ENCODE assay signal across 8 worm cellular contexts in the genomic region with DNA sequence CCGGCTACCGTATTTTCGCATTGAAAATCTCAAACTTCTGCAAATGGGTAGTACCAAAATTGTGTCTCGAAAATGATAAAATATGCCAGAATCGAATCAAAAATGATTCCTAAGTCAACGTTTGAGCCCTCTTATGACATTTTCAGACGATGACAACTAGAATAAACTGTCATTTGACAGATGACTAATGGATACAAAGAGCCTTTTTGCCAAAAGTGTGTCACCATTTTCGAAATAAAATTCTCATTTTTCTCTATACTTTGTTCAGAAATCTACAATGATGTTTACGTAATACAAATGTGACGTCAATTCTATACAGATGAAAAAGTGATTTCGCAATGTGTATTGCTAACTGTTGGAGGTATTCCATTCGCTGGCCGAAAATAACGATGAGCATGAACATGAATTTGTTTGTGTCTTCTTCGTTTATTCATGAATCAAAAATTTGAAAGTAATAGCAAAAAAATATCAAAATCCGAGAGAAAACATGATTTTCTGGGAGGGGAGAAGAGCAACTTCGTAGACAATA.
TF ChIP-seq lines count a peak whose summit lies in the region.

No protein-coding gene starts in this region.

TF ChIP-seq in whole organism, L1 larva, 84 proteins besides CTCF, POLR2A, EP300 and RAD21 (continues in another document):
- TF ChIP-seq jun-1 (tag; optimal IDR thresholded peaks at IDR 0.05; lab: Kevin White, UChicago) (no peak), vab-15 (tag; optimal IDR thresholded peaks at IDR 0.05; lab: Kevin White, UChicago) (no peak), nhr-77 (tag; optimal IDR thresholded peaks at IDR 0.05; lab: Kevin White, UChicago) (no peak), mep-1 (tag; optimal IDR thresholded peaks at IDR 0.05; lab: Kevin White, UChicago) (peak; percentile 63), snpc-4 (tag; optimal IDR thresholded peaks at IDR 0.05; lab: Kevin White, UChicago) (peak; percentile 4), nhr-20 (tag; optimal IDR thresholded peaks at IDR 0.05; lab: Kevin White, UChicago) (peak; percentile 56), rnt-1 (tag; optimal IDR thresholded peaks at IDR 0.05; lab: Kevin White, UChicago) (no peak), mef-2 (tag; optimal IDR thresholded peaks at IDR 0.05; lab: Kevin White, UChicago) (no peak), ztf-11 (tag; optimal IDR thresholded peaks at IDR 0.05; lab: Kevin White, UChicago) (no peak), snu-23 (GFP tag; optimal IDR thresholded peaks at IDR 0.05; lab: Kevin White, UChicago) (peak; percentile 70), sox-4 (tag; optimal IDR thresholded peaks at IDR 0.05; lab: Kevin White, UChicago) (no peak)

TF ChIP-seq in whole organism, L2 larva, 48 proteins besides CTCF, POLR2A, EP300 and RAD21 (continues in another document):
- TF ChIP-seq gmeb-1 (tag; optimal IDR thresholded peaks at IDR 0.05; lab: Kevin White, UChicago) (peak; percentile 55), zag-1 (tag; optimal IDR thresholded peaks at IDR 0.05; lab: Kevin White, UChicago) (no peak), ceh-82 (tag; optimal IDR thresholded peaks at IDR 0.05; lab: Kevin White, UChicago) (no peak), nhr-21 (tag; optimal IDR thresholded peaks at IDR 0.05; lab: Kevin White, UChicago) (peak; percentile 90), ztf-4 (tag; optimal IDR thresholded peaks at IDR 0.05; lab: Kevin White, UChicago) (peak; percentile 95), alr-1 (tag; optimal IDR thresholded peaks at IDR 0.05; lab: Kevin White, UChicago) (no peak), nhr-6 (tag; optimal IDR thresholded peaks at IDR 0.05; lab: Kevin White, UChicago) (peak; percentile 86), elt-3 (tag; optimal IDR thresholded peaks at IDR 0.05; lab: Kevin White, UChicago) (no peak), blmp-1 (tag; optimal IDR thresholded peaks at IDR 0.05; lab: Kevin White, UChicago; ENCODE audit: insufficient read depth) (peak; percentile 20), lin-11 (tag; optimal IDR thresholded peaks at IDR 0.05; lab: Kevin White, UChicago) (no peak), Y55F3AM.14 (GFP tag; optimal IDR thresholded peaks at IDR 0.05; lab: Kevin White, UChicago) (peak; percentile 20)

TF ChIP-seq in whole organism, L3 larva, 47 proteins besides CTCF, POLR2A, EP300 and RAD21 (continues in another document):
- peak; percentile 45 for TF ChIP-seq elt-1 (tag; optimal IDR thresholded peaks at IDR 0.05; lab: Kevin White, UChicago)
- peak; percentile 12 for TF ChIP-seq fos-1 (tag; optimal IDR thresholded peaks at IDR 0.05; lab: Kevin White, UChicago)
- peak; percentile 79 for TF ChIP-seq skn-1 (tag; optimal IDR thresholded peaks at IDR 0.05; lab: Kevin White, UChicago)
- peak; percentile 66 for TF ChIP-seq nfya-1 (tag; optimal IDR thresholded peaks at IDR 0.05; lab: Kevin White, UChicago; ENCODE audit: insufficient read depth)
- TF ChIP-seq nhr-43 (tag; optimal IDR thresholded peaks at IDR 0.05; lab: Kevin White, UChicago; ENCODE audit: poor library complexity, severe bottlenecking): peak; percentile 89
- TF ChIP-seq ceh-16 (tag; optimal IDR thresholded peaks at IDR 0.05; lab: Kevin White, UChicago): no peak
- no peak for TF ChIP-seq unc-62 (GFP tag; optimal IDR thresholded peaks at IDR 0.05; lab: Kevin White, UChicago)
- peak; percentile 74 for TF ChIP-seq jun-1 (tag; optimal IDR thresholded peaks at IDR 0.05; lab: Kevin White, UChicago)
- TF ChIP-seq fkh-2 (tag; optimal IDR thresholded peaks at IDR 0.05; lab: Kevin White, UChicago): no peak
- TF ChIP-seq lin-39 (tag; optimal IDR thresholded peaks at IDR 0.05; lab: Kevin White, UChicago): peak; percentile 1

TF ChIP-seq in whole organism, L4 larva, 104 proteins besides CTCF, POLR2A, EP300 and RAD21 (continues in another document):
- TF ChIP-seq madf-5 (GFP tag; IDR thresholded peaks at IDR 0.05; lab: Robert Waterston, UW) (peak in 1 of 2 experiments; percentile 65; a peak in 1 of 4 replicates), F49E8.2 (tag; optimal IDR thresholded peaks at IDR 0.05; lab: Kevin White, UChicago; ENCODE audit: borderline replicate concordance) (no peak), F44E2.7 (GFP tag; IDR thresholded peaks at IDR 0.05; lab: Robert Waterston, UW) (no peak), T20F7.1 (GFP tag; optimal IDR thresholded peaks at IDR 0.05; lab: Kevin White, UChicago) (peak; percentile 80), F10B5.3 (tag; optimal IDR thresholded peaks at IDR 0.05; lab: Kevin White, UChicago) (peak; percentile 30), hlh-30 (tag; optimal IDR thresholded peaks at IDR 0.05; lab: Kevin White, UChicago; ENCODE audit: insufficient read depth) (peak; percentile 61), lin-29 (GFP tag; IDR thresholded peaks at IDR 0.05; lab: Robert Waterston, UW) (peak; percentile 55; the same call in 1 of the 2 replicates), jun-1 (tag; optimal IDR thresholded peaks at IDR 0.05; lab: Kevin White, UChicago) (no peak), ztf-11 (tag; optimal IDR thresholded peaks at IDR 0.05; lab: Kevin White, UChicago) (no peak), ceh-62 (tag; optimal IDR thresholded peaks at IDR 0.05; lab: Kevin White, UChicago) (no peak)

TF ChIP-seq in whole organism, early embryonic, 17 proteins besides CTCF, POLR2A, EP300 and RAD21:
- TF ChIP-seq ceh-36 (tag; optimal IDR thresholded peaks at IDR 0.05; lab: Kevin White, UChicago) (peak; percentile 19), hmbx-1 (tag; optimal IDR thresholded peaks at IDR 0.05; lab: Kevin White, UChicago) (peak; percentile 18), sea-1 (GFP tag; conservative IDR thresholded peaks at IDR 0.05; lab: Robert Waterston, UW) (no peak)

TF ChIP-seq in whole organism, late embryonic, 69 proteins besides CTCF, POLR2A, EP300 and RAD21:
- no peak for TF ChIP-seq ceh-19 (GFP tag; optimal IDR thresholded peaks at IDR 0.05; lab: Kevin White, UChicago)
- no peak for TF ChIP-seq ceh-34 (tag; optimal IDR thresholded peaks at IDR 0.05; lab: Kevin White, UChicago)
- no peak for TF ChIP-seq che-1 (tag; optimal IDR thresholded peaks at IDR 0.05; lab: Kevin White, UChicago)
- TF ChIP-seq ceh-2 (tag; optimal IDR thresholded peaks at IDR 0.05; lab: Kevin White, UChicago): no peak
- TF ChIP-seq nfya-1 (tag; optimal IDR thresholded peaks at IDR 0.05; lab: Kevin White, UChicago): no peak
- peak; percentile 77 for TF ChIP-seq ama-1 (optimal IDR thresholded peaks at IDR 0.05; lab: Kevin White, UChicago)
- no peak for TF ChIP-seq T23F11.4 (GFP tag; optimal IDR thresholded peaks at IDR 0.05; lab: Kevin White, UChicago)
TF ChIP-seq in whole organism, late embryonic: peak in this region for 1.

TF ChIP-seq in whole organism, mixed stage, embryonic, 35 proteins besides CTCF, POLR2A, EP300 and RAD21:
- TF ChIP-seq cnd-1 (tag; optimal IDR thresholded peaks at IDR 0.05; lab: Kevin White, UChicago) (peak; percentile 5), tbx-8 (GFP tag; optimal IDR thresholded peaks at IDR 0.05; lab: Kevin White, UChicago) (peak; percentile 14), ztf-11 (tag; optimal IDR thresholded peaks at IDR 0.05; lab: Kevin White, UChicago) (no peak), ceh-83 (GFP tag; optimal IDR thresholded peaks at IDR 0.05; lab: Kevin White, UChicago) (peak; percentile 67)

TF ChIP-seq in whole organism, young adult, 124 proteins besides CTCF, POLR2A, EP300 and RAD21 (continues in another document):
- TF ChIP-seq lin-26 (GFP tag; IDR thresholded peaks at IDR 0.05; lab: Robert Waterston, UW) (peak; percentile 62; the same call in 1 of the 2 replicates), zfh-2 (GFP tag; conservative IDR thresholded peaks at IDR 0.05; lab: Robert Waterston, UW) (no peak), K11D2.4 (GFP tag; IDR thresholded peaks at IDR 0.05; lab: Robert Waterston, UW) (peak; percentile 93), lag-1 (GFP tag; IDR thresholded peaks at IDR 0.05; lab: Robert Waterston, UW) (0 out of 2 replicates have a peak, but pooled peaks have one; percentile 44), sea-2 (GFP tag; IDR thresholded peaks at IDR 0.05; lab: Robert Waterston, UW) (no peak), repo-1 (tag; optimal IDR thresholded peaks at IDR 0.05; lab: Kevin White, UChicago) (peak; percentile 97), dpff-1 (tag; optimal IDR thresholded peaks at IDR 0.05; lab: Kevin White, UChicago) (peak; percentile 48), hrde-1 (tag; optimal IDR thresholded peaks at IDR 0.05; lab: Kevin White, UChicago; ENCODE audit: borderline replicate concordance) (peak; percentile 50), F39B2.1 (GFP tag; IDR thresholded peaks at IDR 0.05; lab: Robert Waterston, UW) (no peak), hlh-12 (tag; optimal IDR thresholded peaks at IDR 0.05; lab: Kevin White, UChicago) (no peak), hmg-1.2 (GFP tag; IDR thresholded peaks at IDR 0.05; lab: Robert Waterston, UW) (peak; percentile 42), mes-4 (tag; optimal IDR thresholded peaks at IDR 0.05; lab: Kevin White, UChicago) (no peak), nhr-90 (tag; optimal IDR thresholded peaks at IDR 0.05; lab: Kevin White, UChicago) (peak; percentile 13), C17E4.6 (GFP tag; IDR thresholded peaks at IDR 0.05; lab: Robert Waterston, UW) (no peak), F52B5.7 (tag; optimal IDR thresholded peaks at IDR 0.05; lab: Kevin White, UChicago) (peak; percentile 85), ceh-100 (GFP tag; IDR thresholded peaks at IDR 0.05; lab: Robert Waterston, UW) (peak; percentile 30), Y56A3A.18 (GFP tag; IDR thresholded peaks at IDR 0.05; lab: Robert Waterston, UW) (peak; percentile 83; the same call in 1 of the 2 replicates), unc-62 (GFP tag; optimal IDR thresholded peaks at IDR 0.05; lab: Kevin White, UChicago) (peak; percentile 55), F37B4.10 (GFP tag; IDR thresholded peaks at IDR 0.05; lab: Robert Waterston, UW) (0 out of 2 replicates have a peak, but pooled peaks have one; percentile 14), ztf-22 (GFP tag; optimal IDR thresholded peaks at IDR 0.05; lab: Kevin White, UChicago) (peak; percentile 35), ceh-79 (tag; optimal IDR thresholded peaks at IDR 0.05; lab: Kevin White, UChicago) (peak; percentile 74), chd-7 (tag; optimal IDR thresholded peaks at IDR 0.05; lab: Kevin White, UChicago) (peak; percentile 93), madf-6 (GFP tag; IDR thresholded peaks at IDR 0.05; lab: Robert Waterston, UW) (peak; percentile 29; the same call in 1 of the 2 replicates), let-607 (tag; optimal IDR thresholded peaks at IDR 0.05; lab: Kevin White, UChicago) (peak in 1 of 2 experiments; percentile 10), ztf-18 (tag; optimal IDR thresholded peaks at IDR 0.05; lab: Kevin White, UChicago) (peak; percentile 40), Y53F4B.3 (GFP tag; IDR thresholded peaks at IDR 0.05; lab: Robert Waterston, UW) (no peak), snpc-3.4 (tag; optimal IDR thresholded peaks at IDR 0.05; lab: Kevin White, UChicago) (no peak), ztf-26 (tag; optimal IDR thresholded peaks at IDR 0.05; lab: Kevin White, UChicago) (peak; percentile 62), dpl-1 (GFP tag; optimal IDR thresholded peaks at IDR 0.05; lab: Kevin White, UChicago) (no peak), egrh-3 (GFP tag; IDR thresholded peaks at IDR 0.05; lab: Robert Waterston, UW) (no peak), Y95B8A.8 (GFP tag; IDR thresholded peaks at IDR 0.05; lab: Robert Waterston, UW) (peak; percentile 60; the same call in 1 of the 2 replicates), efl-1 (GFP tag; optimal IDR thresholded peaks at IDR 0.05; lab: Kevin White, UChicago) (no peak)
